Fruit fly (Drosophila melanogaster): ENCODE results near the gene U4-U6-60K.

DNA sequence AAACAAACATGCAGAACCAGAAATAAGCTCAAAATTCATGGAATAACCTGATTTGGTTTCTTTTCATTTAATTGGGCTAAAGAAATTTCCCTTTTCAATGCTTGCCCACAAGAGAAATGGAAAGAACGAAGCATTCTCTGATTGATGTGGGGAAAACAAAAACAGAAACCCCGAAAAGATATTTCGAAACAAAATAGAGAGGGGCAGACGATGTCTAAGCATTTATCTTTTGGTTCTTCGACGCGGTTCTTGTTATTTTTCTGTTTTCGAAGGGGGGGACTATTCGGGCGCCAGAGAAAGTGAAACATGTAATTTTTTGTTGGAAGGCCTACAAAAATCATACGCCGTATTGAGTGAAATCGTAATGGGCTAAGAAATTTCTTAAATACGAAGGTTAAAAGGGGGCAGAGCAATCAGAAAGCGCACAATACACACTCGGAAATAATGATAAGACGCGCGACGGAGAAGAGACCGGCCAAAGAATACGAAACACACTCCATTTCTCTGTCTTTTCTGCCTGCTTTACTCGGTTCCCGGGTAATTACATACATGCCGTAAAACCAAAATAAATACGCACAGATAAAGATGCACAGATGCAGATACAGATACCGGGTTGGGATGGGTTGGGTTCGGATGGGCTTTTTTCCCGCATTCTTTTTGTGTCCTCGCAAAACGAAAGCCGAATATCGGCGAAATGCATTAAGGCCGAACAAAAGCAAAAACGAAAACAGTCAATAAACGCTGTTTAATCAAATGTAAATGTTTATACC lies 24.9 kb downstream of the U4-U6-60K start:
- TF ChIP-seq usp (GFP tag; optimal IDR thresholded peaks at IDR 0.05): no peak
- no peak for TF ChIP-seq Dll (optimal IDR thresholded peaks at IDR 0.05)
- TF ChIP-seq CG8478 (optimal IDR thresholded peaks at IDR 0.05): no peak
- TF ChIP-seq pan (optimal IDR thresholded peaks at IDR 0.05): no peak
- TF ChIP-seq psq (optimal IDR thresholded peaks at IDR 0.05): no peak
- no peak for TF ChIP-seq EcR (GFP tag; optimal IDR thresholded peaks at IDR 0.05)

Data from whole organism.